Fruit fly (Drosophila melanogaster) Kc167 (cell line): ENCODE results near the gene nuf.

Source experiments
- Myc ChIP-seq: fragments of >200 bp; optimal IDR thresholded peaks from 2 replicates; lab custom pipeline; 2017; ENCODE audit warnings: missing external identifiers
- h ChIP-seq: fragments of >200 bp; optimal IDR thresholded peaks from 3 replicates; lab custom pipeline; 2018; ENCODE audit warnings: missing external identifiers
- insv ChIP-seq: fragments of >200 bp; optimal IDR thresholded peaks from 3 replicates; lab custom pipeline; 2018; ENCODE audit warnings: missing external identifiers
- psq ChIP-seq: fragments of >200 bp; optimal IDR thresholded peaks from 2 replicates; lab custom pipeline; 2017; ENCODE audit warnings: missing external identifiers

DNA sequence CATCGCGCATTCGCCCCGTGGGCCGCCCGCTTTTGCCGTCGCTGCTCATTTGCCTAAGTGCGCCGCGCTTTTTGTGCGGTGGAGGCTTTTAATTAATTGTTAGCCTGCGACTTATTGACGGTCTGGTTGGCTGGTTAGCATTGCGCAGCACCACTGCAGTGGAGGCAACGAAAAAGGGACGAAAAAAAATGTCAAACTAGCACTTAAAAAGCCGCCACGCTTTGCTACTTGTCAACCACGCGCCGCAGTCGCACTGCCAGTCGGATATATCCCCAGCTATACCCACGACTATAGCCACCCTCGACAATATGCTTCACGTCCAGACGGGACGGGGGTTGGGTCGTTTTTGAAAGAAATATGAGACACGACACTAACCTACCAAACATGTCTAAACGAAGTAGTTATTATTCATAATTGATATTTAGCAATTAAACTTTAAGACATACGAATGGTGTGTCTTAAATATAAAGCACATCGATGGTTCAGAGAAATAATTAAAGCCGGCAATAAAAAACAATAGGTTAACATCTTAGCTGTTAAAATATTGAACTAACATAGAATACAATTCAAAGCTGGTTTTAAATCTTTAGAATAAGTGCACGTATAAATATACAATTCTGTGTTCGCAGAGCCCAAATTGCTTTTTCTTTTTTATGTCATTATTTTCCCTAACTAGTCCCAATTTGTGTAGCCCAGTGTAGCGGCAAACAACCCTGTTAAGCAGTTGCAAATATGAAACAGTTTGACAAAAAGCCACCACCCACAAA lies 18.3 kb upstream of the nuf start:
- TF ChIP-seq psq = no peak
- TF ChIP-seq h (lab: Kevin White, UChicago) = no peak
- no peak for TF ChIP-seq Myc (lab: Kevin White, UChicago)
- TF ChIP-seq insv (lab: Kevin White, UChicago) = no peak
